Fruit fly (Drosophila melanogaster): Measurements from ENCODE around the gene chif.
A peak's percentile ranks its signal among the peaks of the same experiment; 100 is the strongest.

- TF ChIP-seq CG5204 (GFP tag; optimal IDR thresholded peaks at IDR 0.05) (no peak), CG14711 (tag; optimal IDR thresholded peaks at IDR 0.05) (no peak), ovo (GFP tag; optimal IDR thresholded peaks at IDR 0.05) (peak; percentile 20), CG7045 (GFP tag; optimal IDR thresholded peaks at IDR 0.05) (peak; percentile 4), kay (GFP tag; ENCODE audit: borderline replicate concordance) (peak; percentile 5), CG11617 (GFP tag; optimal IDR thresholded peaks at IDR 0.05) (no peak), Clk (GFP tag; optimal IDR thresholded peaks at IDR 0.05) (no peak), tj (GFP tag; optimal IDR thresholded peaks at IDR 0.05) (no peak), Mnt (GFP tag; optimal IDR thresholded peaks at IDR 0.05) (no peak), cic (GFP tag; optimal IDR thresholded peaks at IDR 0.05) (peak; percentile 85)
Measured at dm6 chr2L:16317131-16317530, 35.3 kb downstream of the chif start.
